Worm (Caenorhabditis elegans) whole organism, L4 larva: ENCODE results near the gene fbxa-81.

Experiments
- D1046.2 ChIP-seq: fragments of 200-800 bp; sonication (Bioruptor generic); IDR thresholded peaks from 2 replicates; pipeline ENCODE4 v1.3.6; 2022; ENCODE audit warnings: missing genetic modification characterization, missing compliant biosample characterization
- R02D3.7 ChIP-seq: fragments of 150-350 bp; sonication (generic microtip); optimal IDR thresholded peaks from 3 replicates; lab custom pipeline; 2014; ENCODE audit warnings: missing biosample characterization, missing genetic modification characterization
- Y5F2A.4 ChIP-seq: fragments of 200-800 bp; sonication (Bioruptor generic); optimal IDR thresholded peaks from 2 replicates; lab custom pipeline; 2018; ENCODE audit warnings: mild to moderate bottlenecking, missing genetic modification characterization, missing compliant biosample characterization
- ZK546.5 ChIP-seq, 2 experiments: sonication (generic microtip); optimal IDR thresholded peaks; 2 replicates each; lab custom pipeline; 2017; ENCODE audit warnings: missing biosample characterization in 2 of 2, missing genetic modification characterization in 2 of 2
- aha-1 ChIP-seq: fragments of 150-350 bp; peaks from one replicate; lab custom pipeline; 2014; ENCODE audit warnings: missing biosample characterization, missing genetic modification characterization
- arid-1 ChIP-seq: fragments of 200-800 bp; sonication (Bioruptor generic); conservative IDR thresholded peaks from 2 replicates; pipeline ENCODE4 v1.3.6; 2022; ENCODE audit warnings: missing genetic modification reagents, missing genetic modification characterization, missing compliant biosample characterization
- daf-19 ChIP-seq: fragments of 200-800 bp; sonication (Bioruptor generic); conservative IDR thresholded peaks from 2 replicates; pipeline ENCODE4 v1.3.6; 2022; ENCODE audit warnings: missing genetic modification characterization, missing compliant biosample characterization
- dmd-6 ChIP-seq: fragments of 200-800 bp; sonication (Bioruptor generic); IDR thresholded peaks from 2 replicates; pipeline ENCODE4 v1.3.6; 2022; ENCODE audit warnings: missing genetic modification reagents, missing genetic modification characterization, missing compliant biosample characterization
- duxl-1 ChIP-seq: sonication (generic microtip); optimal IDR thresholded peaks from 2 replicates; lab custom pipeline; 2016; ENCODE audit warnings: mild to moderate bottlenecking, missing genetic modification characterization, moderate library complexity, missing compliant biosample characterization; ENCODE audit not compliant: poor library complexity
- hlh-11 ChIP-seq: fragments of 200-800 bp; sonication (Bioruptor generic); optimal IDR thresholded peaks from 2 replicates; lab custom pipeline; 2018; ENCODE audit warnings: mild to moderate bottlenecking, missing genetic modification characterization, missing compliant biosample characterization
- jun-1 ChIP-seq: fragments of 150-350 bp; optimal IDR thresholded peaks from 2 replicates; lab custom pipeline; 2014; ENCODE audit warnings: missing biosample characterization, missing genetic modification reagents, missing genetic modification characterization
- lim-7 ChIP-seq: fragments of 200-800 bp; sonication (Bioruptor generic); IDR thresholded peaks from 2 replicates; pipeline ENCODE4 v1.3.6; 2022; ENCODE audit warnings: missing genetic modification characterization, missing compliant biosample characterization
- lin-1 ChIP-seq: fragments of 200-800 bp; sonication (Bioruptor generic); IDR thresholded peaks from 2 replicates; pipeline ENCODE4 v1.3.6; 2022; ENCODE audit warnings: missing genetic modification reagents, missing genetic modification characterization, missing compliant biosample characterization
- lin-13 ChIP-seq: fragments of 150-350 bp; optimal IDR thresholded peaks from 2 replicates; lab custom pipeline; 2014; ENCODE audit warnings: missing biosample characterization, missing genetic modification reagents, missing genetic modification characterization
- lin-38 ChIP-seq: fragments of 200-800 bp; sonication (Bioruptor generic); IDR thresholded peaks from 2 replicates; pipeline ENCODE4 v1.3.6; 2022; ENCODE audit warnings: missing genetic modification reagents, missing genetic modification characterization, missing compliant biosample characterization
- madf-5 ChIP-seq, 2 experiments: fragments of 200-800 bp; sonication (Bioruptor generic); IDR thresholded peaks; 2 replicates each; pipeline ENCODE4 v1.3.6; 2022; ENCODE audit warnings: missing compliant biosample characterization in 2 of 2, missing genetic modification characterization in 2 of 2
- madf-9 ChIP-seq: fragments of 200-800 bp; sonication (Bioruptor generic); conservative IDR thresholded peaks from 2 replicates; pipeline ENCODE4 v1.3.6; 2022; ENCODE audit warnings: missing genetic modification reagents, missing genetic modification characterization, missing compliant biosample characterization
- mes-2 ChIP-seq: sonication (generic microtip); optimal IDR thresholded peaks from 2 replicates; lab custom pipeline; 2016; ENCODE audit warnings: missing genotype, mild to moderate bottlenecking, missing genetic modification characterization, missing compliant biosample characterization; ENCODE audit not compliant: poor library complexity, severe bottlenecking
- mxl-3 ChIP-seq: fragments of 200-800 bp; sonication (Bioruptor generic); optimal IDR thresholded peaks from 2 replicates; lab custom pipeline; 2018; ENCODE audit warnings: mild to moderate bottlenecking, missing genetic modification characterization, missing compliant biosample characterization
- nhr-25 ChIP-seq: sonication (generic microtip); optimal IDR thresholded peaks from 2 replicates; lab custom pipeline; 2017; ENCODE audit warnings: missing genetic modification characterization, mild to moderate bottlenecking, missing compliant biosample characterization, antibody characterized with exemption, moderate library complexity, borderline replicate concordance; ENCODE audit not compliant: insufficient read depth
- nhr-28 ChIP-seq: fragments of 150-350 bp; optimal IDR thresholded peaks from 2 replicates; lab custom pipeline; 2014; ENCODE audit warnings: missing biosample characterization, missing genetic modification characterization
- nhr-77 ChIP-seq: fragments of 150-350 bp; optimal IDR thresholded peaks from 2 replicates; lab custom pipeline; 2014; ENCODE audit warnings: missing biosample characterization, missing genetic modification characterization
- pha-4 ChIP-seq, 2 experiments: fragments of 150-350 bp in 1 of 2; fragments of 200-800 bp in 1 of 2; sonication (Bioruptor generic) in 1 of 2; IDR thresholded peaks in 1 of 2; optimal IDR thresholded peaks in 1 of 2; 2 replicates each; pipeline versions ENCODE4 v1.3.6 to Lab custom; 2014 to 2022; ENCODE audit warnings: missing genetic modification characterization in 2 of 2, missing genetic modification reagents in 2 of 2, missing biosample characterization in 1 of 2, missing compliant biosample characterization in 1 of 2
- set-16 ChIP-seq: fragments of 200-800 bp; sonication (Bioruptor generic); IDR thresholded peaks from 2 replicates; pipeline ENCODE4 v1.3.6; 2022; ENCODE audit warnings: missing genetic modification reagents, missing genetic modification characterization, missing compliant biosample characterization
- tra-1 ChIP-seq: fragments of 200-800 bp; sonication (Bioruptor generic); IDR thresholded peaks from 2 replicates; pipeline ENCODE4 v1.3.6; 2022; ENCODE audit warnings: missing genetic modification reagents, missing genetic modification characterization, missing compliant biosample characterization
- unc-62 ChIP-seq, 3 experiments: fragments of 150-350 bp in 1 of 3; sonication (generic microtip); optimal IDR thresholded peaks in 2 of 3; peaks in 1 of 3; 1 replicate in 1 of 3; 2 replicates in 2 of 3; lab custom pipeline; 2014 to 2017; ENCODE audit warnings: missing biosample characterization in 3 of 3, missing genetic modification characterization in 3 of 3, missing genetic modification reagents in 3 of 3, missing genotype in 1 of 3

fbxa-81 gene

ce11 chrX:14584335-14584734 is 42.4 kb upstream of the fbxa-81 start:
- peak; percentile 74 for TF ChIP-seq duxl-1 (tag; lab: Kevin White, UChicago)
- peak; percentile 9 for TF ChIP-seq mes-2 (tag; lab: Kevin White, UChicago)
- TF ChIP-seq aha-1 (tag; lab: Kevin White, UChicago): peak; percentile 41
- no peak for TF ChIP-seq madf-9 (GFP tag; lab: Robert Waterston, UW)
- no peak for TF ChIP-seq Y5F2A.4 (GFP tag; lab: Kevin White, UChicago)
- TF ChIP-seq R02D3.7: no peak
- TF ChIP-seq set-16 (GFP tag; lab: Robert Waterston, UW): no peak
- TF ChIP-seq, all 104 proteins: peak for 3

- peak; percentile 57 for TF ChIP-seq mxl-3 (GFP tag; lab: Kevin White, UChicago)
- peak; percentile 69 for TF ChIP-seq nhr-25 (tag; lab: Kevin White, UChicago)
- peak; percentile 26 for TF ChIP-seq hlh-11 (tag; lab: Kevin White, UChicago)
- no peak for TF ChIP-seq lin-38 (GFP tag; lab: Robert Waterston, UW)
- TF ChIP-seq, all 104 proteins: peak for 3
Measured at ce11 chrX:14581429-14581828, 39.5 kb upstream of the fbxa-81 start, which contains the start of gene sym-1. sym-1 (plus strand) TSS chrX:14581622.

ce11 chrX:14580853-14581252 is 39.0 kb upstream of the fbxa-81 start:
- no peak for TF ChIP-seq lim-7 (GFP tag; lab: Robert Waterston, UW)
- no peak for TF ChIP-seq dmd-6 (GFP tag; lab: Robert Waterston, UW)
- TF ChIP-seq daf-19 (GFP tag; lab: Robert Waterston, UW): no peak
- no peak for TF ChIP-seq nhr-77 (tag; lab: Kevin White, UChicago)
- TF ChIP-seq, all 104 proteins: peak for 0

ce11 chrX:14577579-14578127 is 35.8 kb upstream of the fbxa-81 start, which contains the start of gene let-4:
let-4 (plus strand) TSS chrX:14577935.
- TF ChIP-seq hlh-11 (tag; lab: Kevin White, UChicago) (peak; percentile 37), madf-5 (GFP tag; IDR thresholded peaks at IDR 0.05; lab: Robert Waterston, UW) (no peak), arid-1 (GFP tag; lab: Robert Waterston, UW) (no peak), lin-1 (no peak), unc-62 (GFP tag; optimal IDR thresholded peaks at IDR 0.05 in 1 of 2; lab: Kevin White, UChicago) (peak in 1 of 2 experiments; percentile 95), unc-62 (tag; optimal IDR thresholded peaks at IDR 0.05; lab: Kevin White, UChicago) (no peak), mxl-3 (GFP tag; lab: Kevin White, UChicago) (no peak), ZK546.5 (tag; optimal IDR thresholded peaks at IDR 0.05; lab: Kevin White, UChicago) (no peak), jun-1 (no peak), set-16 (GFP tag; lab: Robert Waterston, UW) (peak; percentile 80)

ce11 chrX:14575920-14576319 is 34.0 kb upstream of the fbxa-81 start:
- TF ChIP-seq aha-1 (tag; lab: Kevin White, UChicago) (peak; percentile 18), unc-62 (GFP tag; optimal IDR thresholded peaks at IDR 0.05 in 1 of 2; lab: Kevin White, UChicago) (peak in 1 of 2 experiments; percentile 86), unc-62 (tag; optimal IDR thresholded peaks at IDR 0.05; lab: Kevin White, UChicago) (no peak), nhr-28 (tag; lab: Kevin White, UChicago) (peak; percentile 29), D1046.2 (no peak), nhr-25 (tag; lab: Kevin White, UChicago) (peak; percentile 55), lin-13 (GFP tag; lab: Kevin White, UChicago) (no peak)

ce11 chrX:14572419-14572818 is 30.5 kb upstream of the fbxa-81 start, which contains the start of gene lron-1:
lron-1 (plus strand) TSS chrX:14572719.
- TF ChIP-seq tra-1 (GFP tag; lab: Robert Waterston, UW) (no peak), pha-4 (GFP tag; IDR thresholded peaks at IDR 0.05; lab: Robert Waterston, UW) (no peak), pha-4 (tag; optimal IDR thresholded peaks at IDR 0.05; lab: Kevin White, UChicago) (peak; percentile 5)
